Fruit fly (Drosophila melanogaster): ENCODE measurements around the gene Acbp2.
A peak's percentile ranks its signal among the peaks of the same experiment; 100 is the strongest.

The Acbp2 gene

dm6 chr3L:7133699-7134655, 2.3 kb downstream of the Acbp2 start, which contains the start of gene melt (continued):
- TF ChIP-seq CG9797 (GFP tag; optimal IDR thresholded peaks at IDR 0.05) (no peak), CG15696 (tag; optimal IDR thresholded peaks at IDR 0.05) (peak; percentile 79), dati (GFP tag; IDR thresholded peaks at IDR 0.05) (no peak), fd96Cb (tag; optimal IDR thresholded peaks at IDR 0.05) (peak; percentile 87), CG6272 (GFP tag; IDR thresholded peaks at IDR 0.05) (peak; percentile 33; the same call in 1 of the 2 replicates), Xbp1 (GFP tag; optimal IDR thresholded peaks at IDR 0.05) (peak; percentile 88), NFAT (GFP tag; IDR thresholded peaks at IDR 0.05) (peak; percentile 60), Hey (tag; optimal IDR thresholded peaks at IDR 0.05) (no peak), amos (GFP tag; IDR thresholded peaks at IDR 0.05; ENCODE audit: partially characterized antibody) (peak; percentile 56), CG9727 (GFP tag; optimal IDR thresholded peaks at IDR 0.05) (peak; percentile 95), sd (tag; optimal IDR thresholded peaks at IDR 0.05) (peak; percentile 74), ham (GFP tag; IDR thresholded peaks at IDR 0.05) (peak; percentile 33; the same call in 1 of the 2 replicates), Hsf (GFP tag; optimal IDR thresholded peaks at IDR 0.05) (peak; percentile 92), CG1647 (GFP tag; optimal IDR thresholded peaks at IDR 0.05) (peak; percentile 79), CG13287 (GFP tag; IDR thresholded peaks at IDR 0.05; ENCODE audit: partially characterized antibody) (peak; percentile 34; the same call in 1 of the 2 replicates), cato (GFP tag; optimal IDR thresholded peaks at IDR 0.05; ENCODE audit: borderline replicate concordance) (peak; percentile 87), CG10565 (GFP tag; optimal IDR thresholded peaks at IDR 0.05) (peak; percentile 16), tap (tag; optimal IDR thresholded peaks at IDR 0.05) (peak; percentile 55), ken (GFP tag; IDR thresholded peaks at IDR 0.05) (peak; percentile 61; the same call in 2 of the 3 replicates), CG8089 (GFP tag; optimal IDR thresholded peaks at IDR 0.05) (peak; percentile 85), lov (optimal IDR thresholded peaks at IDR 0.05) (no peak), lov (GFP tag; IDR thresholded peaks at IDR 0.05) (0 out of 3 replicates have a peak, but pooled peaks have one; percentile 8), CG11695 (GFP tag; IDR thresholded peaks at IDR 0.05) (peak; percentile 80), HmgZ (tag; optimal IDR thresholded peaks at IDR 0.05) (peak; percentile 74), bowl (GFP tag; IDR thresholded peaks at IDR 0.05) (peak; percentile 51; the same call in 1 of the 2 replicates), Adf1 (GFP tag; IDR thresholded peaks at IDR 0.05) (peak; percentile 52; the same call in 1 of the 2 replicates), ash1 (GFP tag; optimal IDR thresholded peaks at IDR 0.05) (no peak), CG10979 (tag; optimal IDR thresholded peaks at IDR 0.05) (peak; percentile 89), Fer3 (tag; optimal IDR thresholded peaks at IDR 0.05) (peak; percentile 73), chinmo (GFP tag; IDR thresholded peaks at IDR 0.05; ENCODE audit: partially characterized antibody) (peak; percentile 94; the same call in 3 of the 4 replicates), run (tag; optimal IDR thresholded peaks at IDR 0.05) (peak; percentile 72), pita (GFP tag; optimal IDR thresholded peaks at IDR 0.05) (peak; percentile 14), CG2199 (GFP tag; IDR thresholded peaks at IDR 0.05) (no peak), CG3281 (GFP tag; optimal IDR thresholded peaks at IDR 0.05) (peak; percentile 89), HHEX (GFP tag; optimal IDR thresholded peaks at IDR 0.05) (peak; percentile 85), CG12236 (GFP tag; optimal IDR thresholded peaks at IDR 0.05) (peak; percentile 71), dan (GFP tag; IDR thresholded peaks at IDR 0.05) (peak; percentile 39; the same call in 1 of the 2 replicates), tna (GFP tag; IDR thresholded peaks at IDR 0.05; ENCODE audit: partially characterized antibody) (peak; percentile 41; the same call in 1 of the 2 replicates), usp (GFP tag; optimal IDR thresholded peaks at IDR 0.05) (no peak), CG1602 (GFP tag; optimal IDR thresholded peaks at IDR 0.05) (peak; percentile 89), jigr1 (GFP tag; IDR thresholded peaks at IDR 0.05) (0 out of 3 replicates have a peak, but pooled peaks have one; percentile 66), Sox100B (GFP tag; optimal IDR thresholded peaks at IDR 0.05) (peak; percentile 93), Optix (GFP tag; IDR thresholded peaks at IDR 0.05) (peak; percentile 63; the same call in 2 of the 3 replicates), CG13123 (GFP tag; optimal IDR thresholded peaks at IDR 0.05) (peak; percentile 68), CG18599 (GFP tag; optimal IDR thresholded peaks at IDR 0.05) (peak; percentile 85), luna (GFP tag; optimal IDR thresholded peaks at IDR 0.05) (peak; percentile 31), Doc3 (GFP tag; IDR thresholded peaks at IDR 0.05; ENCODE audit: partially characterized antibody) (no peak)
